Fruit fly (Drosophila melanogaster) whole organism, embryonic: ENCODE data around the gene Eip93F.

ENCODE experiments used
- Atf6 ChIP-seq: fragments of 200-800 bp; sonication (Bioruptor generic); IDR thresholded peaks from 2 replicates; pipeline ENCODE4 v1.3.6; 2022; ENCODE audit warnings: missing biosample characterization, missing genetic modification characterization
- CG10209 ChIP-seq: fragments of 200-800 bp; sonication (Bioruptor generic); optimal IDR thresholded peaks from 3 replicates; lab custom pipeline; 2017; ENCODE audit warnings: missing biosample characterization, mild to moderate bottlenecking, missing genetic modification characterization, missing genetic modification reagents
- CG10462 ChIP-seq: fragments of 200-800 bp; sonication (Bioruptor generic); optimal IDR thresholded peaks from 2 replicates; lab custom pipeline; 2016; ENCODE audit warnings: missing biosample characterization, missing genetic modification characterization
- CG10543 ChIP-seq: fragments of 200-800 bp; sonication (Bioruptor generic); optimal IDR thresholded peaks from 3 replicates; lab custom pipeline; 2017; ENCODE audit warnings: missing biosample characterization, mild to moderate bottlenecking, missing genetic modification characterization, moderate library complexity
- CG14050 ChIP-seq: fragments of 200-800 bp; sonication (Bioruptor generic); IDR thresholded peaks from 3 replicates; pipeline ENCODE4 v1.3.6; 2022; ENCODE audit warnings: missing biosample characterization, missing genetic modification characterization
- CG15073 ChIP-seq: fragments of 200-800 bp; sonication (Bioruptor generic); optimal IDR thresholded peaks from 2 replicates; lab custom pipeline; 2016; ENCODE audit warnings: missing biosample characterization, missing genetic modification characterization
- CG17359 ChIP-seq: fragments of 200-800 bp; sonication (Bioruptor generic); optimal IDR thresholded peaks from 3 replicates; lab custom pipeline; 2018; ENCODE audit warnings: missing biosample characterization, mild to moderate bottlenecking, missing genetic modification characterization, moderate library complexity
- CG17361 ChIP-seq: fragments of 200-800 bp; sonication (Bioruptor generic); IDR thresholded peaks from 3 replicates; pipeline ENCODE4 v1.3.6; 2022; ENCODE audit warnings: missing biosample characterization, missing genetic modification characterization
- CG17829 ChIP-seq: fragments of 200-800 bp; optimal IDR thresholded peaks from 2 replicates; lab custom pipeline; 2019; ENCODE audit warnings: missing biosample characterization, mild to moderate bottlenecking, missing genetic modification characterization, moderate library complexity
- CG17912 ChIP-seq: fragments of 200-800 bp; sonication (Bioruptor generic); optimal IDR thresholded peaks from 2 replicates; lab custom pipeline; 2018; ENCODE audit warnings: missing biosample characterization, mild to moderate bottlenecking, missing genetic modification characterization
- CG18619 ChIP-seq: fragments of 200-800 bp; sonication (Bioruptor generic); optimal IDR thresholded peaks from 3 replicates; lab custom pipeline; 2017; ENCODE audit warnings: missing biosample characterization, mild to moderate bottlenecking, missing genetic modification characterization
- CG2202 ChIP-seq: fragments of 200-800 bp; sonication (Bioruptor generic); optimal IDR thresholded peaks from 2 replicates; lab custom pipeline; 2018; ENCODE audit warnings: missing biosample characterization, mild to moderate bottlenecking, missing genetic modification characterization
- CG31224 ChIP-seq: fragments of 200-800 bp; sonication (Bioruptor generic); IDR thresholded peaks from 2 replicates; pipeline ENCODE4 v1.3.6; 2022; ENCODE audit warnings: missing biosample characterization, missing genetic modification characterization
- CG3847 ChIP-seq: fragments of 200-800 bp; sonication (Bioruptor generic); IDR thresholded peaks from 2 replicates; pipeline ENCODE4 v1.3.6; 2022; ENCODE audit warnings: missing biosample characterization, missing genetic modification characterization
- CG4404 ChIP-seq: fragments of 200-800 bp; sonication (Bioruptor generic); IDR thresholded peaks from 2 replicates; pipeline ENCODE4 v1.3.6; 2022; ENCODE audit warnings: missing biosample characterization, missing genetic modification characterization
- CG6654 ChIP-seq: fragments of 200-800 bp; sonication (Bioruptor generic); optimal IDR thresholded peaks from 2 replicates; lab custom pipeline; 2017; ENCODE audit warnings: missing biosample characterization, mild to moderate bottlenecking, missing genetic modification characterization
- CG8944 ChIP-seq: fragments of 200-800 bp; sonication (Bioruptor generic); optimal IDR thresholded peaks from 3 replicates; lab custom pipeline; 2016; ENCODE audit warnings: missing biosample characterization, missing genetic modification characterization
- Chrac-16 ChIP-seq: fragments of 200-800 bp; sonication (Bioruptor generic); optimal IDR thresholded peaks from 3 replicates; lab custom pipeline; 2016; ENCODE audit warnings: missing biosample characterization, missing genetic modification characterization
- D ChIP-seq, 2 experiments: fragments of 200-800 bp in 1 of 2; fragments of >200 bp in 1 of 2; sonication (Bioruptor generic) in 1 of 2; optimal IDR thresholded peaks; 2 replicates in 1 of 2; 3 replicates in 1 of 2; lab custom pipeline; 2017; ENCODE audit warnings: mild to moderate bottlenecking in 1 of 2, missing biosample characterization in 1 of 2, missing genetic modification characterization in 1 of 2, missing genetic modification reagents in 1 of 2
- Dfd ChIP-seq, 2 experiments: fragments of >200 bp; optimal IDR thresholded peaks; 2 replicates each; lab custom pipeline; 2017; ENCODE audit warnings: missing biosample characterization in 2 of 2, missing genetic modification characterization in 2 of 2
- Ets65A ChIP-seq: fragments of 200-800 bp; sonication (Bioruptor generic); peaks from one replicate; lab custom pipeline; 2016; ENCODE audit warnings: missing biosample characterization, missing genetic modification characterization
- Lim3 ChIP-seq: fragments of 200-800 bp; sonication (Bioruptor generic); IDR thresholded peaks from 2 replicates; pipeline ENCODE4 v1.3.6; 2022; ENCODE audit warnings: missing biosample characterization, missing genetic modification characterization
- NFAT ChIP-seq: fragments of 200-800 bp; sonication (Bioruptor generic); IDR thresholded peaks from 2 replicates; pipeline ENCODE4 v1.3.6; 2022; ENCODE audit warnings: missing biosample characterization, missing genetic modification characterization
- Neu2 ChIP-seq: fragments of 200-800 bp; sonication (Bioruptor generic); optimal IDR thresholded peaks from 3 replicates; lab custom pipeline; 2016; ENCODE audit warnings: missing biosample characterization, missing genetic modification characterization, borderline replicate concordance
- Optix ChIP-seq: fragments of 200-800 bp; sonication (Bioruptor generic); IDR thresholded peaks from 3 replicates; pipeline ENCODE4 v1.3.6; 2022; ENCODE audit warnings: missing biosample characterization, missing genetic modification characterization
- Rfx ChIP-seq: fragments of 200-800 bp; sonication (Bioruptor generic); IDR thresholded peaks from 2 replicates; pipeline ENCODE4 v1.3.6; 2022; ENCODE audit warnings: missing biosample characterization, missing genetic modification characterization
- Sin3A ChIP-seq: fragments of >200 bp; optimal IDR thresholded peaks from 2 replicates; lab custom pipeline; 2018
- Stat92E ChIP-seq, 3 experiments: fragments of >200 bp in 2 of 3; fragments of 200-800 bp in 1 of 3; sonication (Bioruptor generic) in 1 of 3; optimal IDR thresholded peaks; 2 replicates each; lab custom pipeline; 2017 to 2019; ENCODE audit warnings: missing biosample characterization in 3 of 3, missing genetic modification characterization in 3 of 3, mild to moderate bottlenecking in 1 of 3, moderate library complexity in 1 of 3
- YL-1 ChIP-seq: fragments of 200-800 bp; sonication (Bioruptor generic); optimal IDR thresholded peaks from 3 replicates; lab custom pipeline; 2017; ENCODE audit warnings: missing biosample characterization, mild to moderate bottlenecking, missing genetic modification characterization
- bcd ChIP-seq: fragments of 200-800 bp; sonication (Bioruptor generic); optimal IDR thresholded peaks from 2 replicates; lab custom pipeline; 2017; ENCODE audit warnings: missing biosample characterization, mild to moderate bottlenecking, missing genetic modification characterization
- btn ChIP-seq: fragments of 200-800 bp; sonication (Bioruptor generic); optimal IDR thresholded peaks from 2 replicates; lab custom pipeline; 2016; ENCODE audit warnings: missing biosample characterization, missing genetic modification characterization
- chinmo ChIP-seq: fragments of 200-800 bp; sonication (Bioruptor generic); IDR thresholded peaks from 4 replicates; pipeline ENCODE4 v1.3.6; 2022; ENCODE audit warnings: missing biosample characterization, missing genetic modification characterization; ENCODE audit not compliant: partially characterized antibody
- chm ChIP-seq: fragments of 200-800 bp; sonication (Bioruptor generic); IDR thresholded peaks from 2 replicates; pipeline ENCODE4 v1.3.6; 2022; ENCODE audit warnings: missing biosample characterization, missing genetic modification characterization
- dysf ChIP-seq: fragments of 200-800 bp; sonication (Bioruptor generic); IDR thresholded peaks from 3 replicates; pipeline ENCODE4 v1.3.6; 2022; ENCODE audit warnings: missing biosample characterization, missing genetic modification characterization
- gce ChIP-seq: fragments of 200-800 bp; sonication (Bioruptor generic); IDR thresholded peaks from 3 replicates; pipeline ENCODE4 v1.3.6; 2022; ENCODE audit warnings: missing biosample characterization, missing genetic modification characterization
- jumu ChIP-seq: fragments of 200-800 bp; sonication (Bioruptor generic); optimal IDR thresholded peaks from 3 replicates; lab custom pipeline; 2016; ENCODE audit warnings: missing biosample characterization, missing genetic modification characterization
- kah ChIP-seq: fragments of 200-800 bp; sonication (Bioruptor generic); optimal IDR thresholded peaks from 2 replicates; lab custom pipeline; 2018; ENCODE audit warnings: missing biosample characterization, mild to moderate bottlenecking, missing genetic modification characterization
- kni ChIP-seq: fragments of 200-800 bp; sonication (Bioruptor generic); optimal IDR thresholded peaks from 3 replicates; lab custom pipeline; 2017; ENCODE audit warnings: mild to moderate bottlenecking, missing biosample characterization, missing genetic modification reagents, missing genetic modification characterization
- org-1 ChIP-seq: fragments of 200-800 bp; sonication (Bioruptor generic); optimal IDR thresholded peaks from 2 replicates; lab custom pipeline; 2017; ENCODE audit warnings: missing biosample characterization, missing genetic modification characterization
- pros ChIP-seq: fragments of 200-800 bp; sonication (Bioruptor generic); optimal IDR thresholded peaks from 3 replicates; lab custom pipeline; 2019; ENCODE audit warnings: missing biosample characterization, mild to moderate bottlenecking, missing genetic modification characterization, moderate library complexity
- ranshi ChIP-seq: fragments of 200-800 bp; sonication (Bioruptor generic); IDR thresholded peaks from 2 replicates; pipeline ENCODE4 v1.3.6; 2022; ENCODE audit warnings: missing biosample characterization, missing genetic modification characterization
- sc ChIP-seq, 3 experiments: fragments of >200 bp in 2 of 3; fragments of 200-800 bp in 1 of 3; sonication (Bioruptor generic) in 1 of 3; optimal IDR thresholded peaks; 2 replicates in 2 of 3; 3 replicates in 1 of 3; lab custom pipeline; 2017; ENCODE audit warnings: mild to moderate bottlenecking in 1 of 3, missing biosample characterization in 1 of 3, missing genetic modification characterization in 1 of 3, missing genetic modification reagents in 1 of 3
- sens-2 ChIP-seq: fragments of 200-800 bp; sonication (Bioruptor generic); IDR thresholded peaks from 2 replicates; pipeline ENCODE4 v1.3.6; 2022; ENCODE audit warnings: missing biosample characterization, missing genetic modification characterization
- so ChIP-seq: fragments of 200-800 bp; sonication (Bioruptor generic); IDR thresholded peaks from 3 replicates; pipeline ENCODE4 v1.3.6; 2022; ENCODE audit warnings: missing biosample characterization, missing genetic modification characterization
- sr ChIP-seq: fragments of 200-800 bp; sonication (Bioruptor generic); IDR thresholded peaks from 3 replicates; pipeline ENCODE4 v1.3.6; 2022; ENCODE audit warnings: missing biosample characterization, missing genetic modification characterization
- stc ChIP-seq: fragments of 200-800 bp; sonication (Bioruptor generic); IDR thresholded peaks from 2 replicates; pipeline ENCODE4 v1.3.6; 2022; ENCODE audit warnings: missing biosample characterization, missing genetic modification characterization
- z ChIP-seq: fragments of 200-800 bp; sonication (Bioruptor generic); IDR thresholded peaks from 3 replicates; pipeline ENCODE4 v1.3.6; 2022; ENCODE audit warnings: missing biosample characterization, missing genetic modification characterization
- zf30C ChIP-seq: fragments of 200-800 bp; sonication (Bioruptor generic); optimal IDR thresholded peaks from 3 replicates; lab custom pipeline; 2018; ENCODE audit warnings: missing biosample characterization, mild to moderate bottlenecking, missing genetic modification characterization
- zfh1 ChIP-seq: fragments of 200-800 bp; sonication (Bioruptor generic); IDR thresholded peaks from 3 replicates; pipeline ENCODE4 v1.3.6; 2022; ENCODE audit warnings: missing biosample characterization, missing genetic modification characterization
- zfh2 ChIP-seq: fragments of 200-800 bp; sonication (Bioruptor generic); optimal IDR thresholded peaks from 2 replicates; lab custom pipeline; 2016; ENCODE audit warnings: missing biosample characterization, missing genetic modification characterization

Gene Eip93F

DNA sequence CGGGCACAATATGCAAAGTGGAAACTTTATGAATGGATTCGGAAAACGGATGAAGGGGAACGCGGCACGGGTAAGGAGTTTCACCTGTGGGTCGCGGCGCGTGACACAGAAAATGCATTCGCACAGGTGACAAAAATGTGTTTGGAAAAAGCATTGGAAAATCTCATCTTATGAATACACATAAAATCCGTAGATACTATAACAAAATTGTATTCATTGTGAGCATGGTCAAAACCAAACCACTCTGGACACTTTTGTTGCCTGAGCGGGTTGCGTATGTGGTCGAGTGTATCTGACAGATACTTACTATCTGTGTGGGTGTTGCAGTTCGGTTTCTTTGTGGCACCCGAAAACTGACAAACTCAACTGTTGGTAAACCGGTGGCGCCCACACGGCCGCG, 90.6 kb downstream of the Eip93F start (continued):
- TF ChIP-seq sr (GFP tag; lab: Robert Waterston, UW) (peak; percentile 85; the same call in 2 of the 3 replicates), CG10543 (GFP tag; lab: Kevin White, UChicago) (no peak), jumu (GFP tag; lab: Kevin White, UChicago) (peak; percentile 10), CG17912 (no peak), CG15073 (GFP tag; lab: Kevin White, UChicago) (no peak), CG17829 (peak; percentile 33), CG18619 (GFP tag; lab: Kevin White, UChicago) (no peak), CG6654 (GFP tag; lab: Kevin White, UChicago) (no peak), zf30C (GFP tag; lab: Kevin White, UChicago) (no peak), CG17359 (tag; lab: Kevin White, UChicago) (peak; percentile 61), Neu2 (GFP tag; lab: Kevin White, UChicago) (no peak), stc (GFP tag; lab: Robert Waterston, UW) (peak; percentile 82), ranshi (GFP tag; lab: Robert Waterston, UW) (peak; percentile 63), CG2202 (tag; lab: Kevin White, UChicago) (peak; percentile 11), CG4404 (GFP tag; lab: Robert Waterston, UW) (peak; percentile 49), Dfd (GFP tag; optimal IDR thresholded peaks at IDR 0.05; lab: Kevin White, UChicago) (no peak), chm (GFP tag; lab: Robert Waterston, UW) (peak; percentile 66), Sin3A (no peak), chinmo (GFP tag; lab: Robert Waterston, UW) (no peak), CG8944 (GFP tag; lab: Kevin White, UChicago) (peak; percentile 10), D (optimal IDR thresholded peaks at IDR 0.05; lab: Kevin White, UChicago) (no peak), D (GFP tag; optimal IDR thresholded peaks at IDR 0.05; lab: Kevin White, UChicago) (no peak), bcd (GFP tag; lab: Kevin White, UChicago) (peak; percentile 39), CG17361 (GFP tag; lab: Robert Waterston, UW) (0 out of 3 replicates have a peak, but pooled peaks have one; percentile 42), so (GFP tag; lab: Robert Waterston, UW) (peak; percentile 69; the same call in 1 of the 3 replicates), kah (GFP tag; lab: Kevin White, UChicago) (no peak), kni (GFP tag; lab: Kevin White, UChicago) (no peak), CG10462 (no peak), Rfx (GFP tag; lab: Robert Waterston, UW) (0 out of 2 replicates have a peak, but pooled peaks have one; percentile 21), sens-2 (GFP tag; lab: Robert Waterston, UW) (peak; percentile 38; the same call in 1 of the 2 replicates), CG14050 (peak; percentile 44; the same call in 1 of the 3 replicates), Atf6 (0 out of 2 replicates have a peak, but pooled peaks have one; percentile 27), CG3847 (peak; percentile 34; the same call in 1 of the 2 replicates), zfh2 (GFP tag; lab: Kevin White, UChicago) (no peak), Ets65A (peak; percentile 33), z (GFP tag; lab: Robert Waterston, UW) (no peak), pros (GFP tag; lab: Kevin White, UChicago) (peak; percentile 4), gce (no peak), CG10209 (GFP tag; lab: Kevin White, UChicago) (peak; percentile 4), dysf (peak; percentile 55; the same call in 2 of the 3 replicates), sc (optimal IDR thresholded peaks at IDR 0.05; lab: Kevin White, UChicago) (no peak), sc (GFP tag; optimal IDR thresholded peaks at IDR 0.05; lab: Kevin White, UChicago) (no peak), Stat92E (GFP tag; optimal IDR thresholded peaks at IDR 0.05; lab: Kevin White, UChicago) (no peak), NFAT (0 out of 2 replicates have a peak, but pooled peaks have one; percentile 5), Optix (peak; percentile 69; the same call in 2 of the 3 replicates), zfh1 (peak; percentile 86), btn (GFP tag; lab: Kevin White, UChicago) (no peak), CG31224 (GFP tag; lab: Robert Waterston, UW) (peak; percentile 43; the same call in 1 of the 2 replicates), YL-1 (GFP tag; lab: Kevin White, UChicago) (no peak), Chrac-16 (peak; percentile 17), Lim3 (GFP tag; lab: Robert Waterston, UW) (no peak), org-1 (GFP tag; lab: Kevin White, UChicago) (peak; percentile 42)
- TF ChIP-seq, all 482 proteins: peak for 158
